Worm (Caenorhabditis elegans) whole organism, midembryonic: Measurements from ENCODE around the gene Y62H9A.9.

ENCODE experiments used
- T22C8.4 ChIP-seq: fragments of 200-800 bp; sonication (Bioruptor generic); IDR thresholded peaks from 2 replicates; pipeline ENCODE4 v1.3.6; 2022; ENCODE audit warnings: missing genetic modification characterization, missing compliant biosample characterization
- cog-1 ChIP-seq: sonication (generic microtip); optimal IDR thresholded peaks from 2 replicates; lab custom pipeline; 2016; ENCODE audit warnings: missing genetic modification characterization, missing compliant biosample characterization
- flt-1 ChIP-seq: fragments of 200-800 bp; sonication (Bioruptor generic); IDR thresholded peaks from 2 replicates; pipeline ENCODE4 v1.3.6; 2022; ENCODE audit warnings: missing genetic modification characterization, missing compliant biosample characterization
- med-1 ChIP-seq: sonication (generic microtip); optimal IDR thresholded peaks from 2 replicates; lab custom pipeline; 2017; ENCODE audit warnings: missing genetic modification characterization, mild to moderate bottlenecking, missing compliant biosample characterization, antibody characterized with exemption, missing genetic modification reagents; ENCODE audit not compliant: insufficient read depth
- ref-1 ChIP-seq: fragments of 200-800 bp; sonication (Bioruptor generic); conservative IDR thresholded peaks from 2 replicates; pipeline ENCODE4 v1.3.6; 2022; ENCODE audit warnings: missing genetic modification reagents, missing genetic modification characterization, missing compliant biosample characterization
- tab-1 ChIP-seq: fragments of 200-800 bp; sonication (Bioruptor generic); IDR thresholded peaks from 2 replicates; pipeline ENCODE4 v1.3.6; 2022; ENCODE audit warnings: missing genetic modification characterization, missing compliant biosample characterization
- ztf-23 ChIP-seq: fragments of 200-800 bp; sonication (Bioruptor generic); IDR thresholded peaks from 2 replicates; pipeline ENCODE4 v1.3.6; 2022; ENCODE audit warnings: missing genetic modification reagents, missing genetic modification characterization, missing compliant biosample characterization
- ztf-29 ChIP-seq: fragments of 200-800 bp; sonication (Bioruptor generic); IDR thresholded peaks from 2 replicates; pipeline ENCODE4 v1.3.6; 2022; ENCODE audit warnings: missing genetic modification reagents, missing genetic modification characterization, missing compliant biosample characterization

ce11 chrX:11910046-11910445, 12.1 kb upstream of the Y62H9A.9 start, which contains the start of gene Y62H9A.15:
- TF ChIP-seq T22C8.4 (GFP tag; lab: Robert Waterston, UW) (no peak), cog-1 (tag; lab: Kevin White, UChicago) (no peak), ztf-29 (no peak), med-1 (GFP tag; lab: Kevin White, UChicago) (no peak), ztf-23 (no peak), tab-1 (GFP tag; lab: Robert Waterston, UW) (no peak), ref-1 (GFP tag; lab: Robert Waterston, UW) (no peak), flt-1 (GFP tag; lab: Robert Waterston, UW) (no peak)
